Worm (Caenorhabditis elegans): ENCODE data around the gene gst-16.

ce11 chrII:13616000-13616399, 8.2 kb downstream of the gst-16 start, which contains the start of gene gst-14:
- TF ChIP-seq ama-1 (optimal IDR thresholded peaks at IDR 0.05) (no peak), B0310.2 (tag; optimal IDR thresholded peaks at IDR 0.05) (no peak)

Data from whole organism, early embryonic.